Fruit fly (Drosophila melanogaster) whole organism, embryonic: ENCODE measurements around the gene Ssk.
A peak's percentile ranks its signal among the peaks of the same experiment; 100 is the strongest.

Experiments used
- ATbp ChIP-seq: fragments of 200-800 bp; sonication (Bioruptor generic); optimal IDR thresholded peaks from 2 replicates; lab custom pipeline; 2017; ENCODE audit warnings: missing biosample characterization, mild to moderate bottlenecking, missing genetic modification characterization, missing genetic modification reagents
- Ada2b ChIP-seq: fragments of 200-800 bp; sonication (Bioruptor generic); IDR thresholded peaks from 2 replicates; pipeline ENCODE4 v1.3.6; 2022; ENCODE audit warnings: missing biosample characterization, missing genetic modification characterization
- Atf3 ChIP-seq: fragments of 200-800 bp; sonication (Bioruptor generic); optimal IDR thresholded peaks from 3 replicates; lab custom pipeline; 2016; ENCODE audit warnings: missing biosample characterization, missing genetic modification characterization
- Bgb ChIP-seq: fragments of 200-800 bp; sonication (Bioruptor generic); IDR thresholded peaks from 2 replicates; pipeline ENCODE4 v1.3.6; 2022; ENCODE audit warnings: missing biosample characterization, missing genetic modification characterization; ENCODE audit not compliant: partially characterized antibody
- BtbVII ChIP-seq: fragments of 200-800 bp; sonication (Bioruptor generic); optimal IDR thresholded peaks from 3 replicates; lab custom pipeline; 2017; ENCODE audit warnings: missing biosample characterization, mild to moderate bottlenecking, missing genetic modification characterization
- CG11398 ChIP-seq: fragments of 200-800 bp; sonication (Bioruptor generic); optimal IDR thresholded peaks from 2 replicates; lab custom pipeline; 2016; ENCODE audit warnings: missing biosample characterization, missing genetic modification characterization
- CG11504 ChIP-seq: fragments of 200-800 bp; sonication (Bioruptor generic); optimal IDR thresholded peaks from 3 replicates; lab custom pipeline; 2019; ENCODE audit warnings: missing biosample characterization, mild to moderate bottlenecking, missing genetic modification characterization, moderate library complexity
- CG12744 ChIP-seq: fragments of 200-800 bp; sonication (Bioruptor generic); optimal IDR thresholded peaks from 2 replicates; lab custom pipeline; 2016; ENCODE audit warnings: missing biosample characterization, missing genetic modification characterization
- CG15514 ChIP-seq: fragments of 200-800 bp; sonication (Bioruptor generic); optimal IDR thresholded peaks from 3 replicates; lab custom pipeline; 2017; ENCODE audit warnings: missing biosample characterization, missing genetic modification characterization, mild to moderate bottlenecking, moderate library complexity, missing genetic modification reagents
- CG16863 ChIP-seq: fragments of 200-800 bp; sonication (Bioruptor generic); optimal IDR thresholded peaks from 3 replicates; lab custom pipeline; 2016; ENCODE audit warnings: missing biosample characterization, missing genetic modification characterization
- CG17328 ChIP-seq: fragments of 200-800 bp; sonication (Bioruptor generic); IDR thresholded peaks from 2 replicates; pipeline ENCODE4 v1.3.6; 2022; ENCODE audit warnings: missing biosample characterization, missing genetic modification characterization
- CG17568 ChIP-seq: fragments of 200-800 bp; sonication (Bioruptor generic); optimal IDR thresholded peaks from 2 replicates; lab custom pipeline; 2018; ENCODE audit warnings: missing biosample characterization, mild to moderate bottlenecking, missing genetic modification characterization, moderate library complexity
- CG2202 ChIP-seq: fragments of 200-800 bp; sonication (Bioruptor generic); optimal IDR thresholded peaks from 2 replicates; lab custom pipeline; 2018; ENCODE audit warnings: missing biosample characterization, mild to moderate bottlenecking, missing genetic modification characterization
- CG4360 ChIP-seq: fragments of 200-800 bp; sonication (Bioruptor generic); IDR thresholded peaks from 2 replicates; pipeline ENCODE4 v1.3.6; 2022; ENCODE audit warnings: missing biosample characterization, missing genetic modification characterization
- CG4820 ChIP-seq: fragments of 200-800 bp; sonication (Bioruptor generic); optimal IDR thresholded peaks from 3 replicates; lab custom pipeline; 2016; ENCODE audit warnings: missing biosample characterization, missing genetic modification characterization
- CG7556 ChIP-seq: fragments of 200-800 bp; sonication (Bioruptor generic); optimal IDR thresholded peaks from 2 replicates; lab custom pipeline; 2017; ENCODE audit warnings: missing biosample characterization, mild to moderate bottlenecking, missing genetic modification characterization
- CG7745 ChIP-seq: fragments of 200-800 bp; sonication (Bioruptor generic); optimal IDR thresholded peaks from 2 replicates; lab custom pipeline; 2018; ENCODE audit warnings: missing biosample characterization, mild to moderate bottlenecking, missing genetic modification characterization, moderate library complexity
- CG7987 ChIP-seq: fragments of 200-800 bp; sonication (Bioruptor generic); optimal IDR thresholded peaks from 2 replicates; lab custom pipeline; 2018; ENCODE audit warnings: missing biosample characterization, mild to moderate bottlenecking, missing genetic modification characterization, moderate library complexity
- CG8290 ChIP-seq, 3 experiments: fragments of 200-800 bp; sonication (Bioruptor generic); optimal IDR thresholded peaks; 2 replicates each; lab custom pipeline; 2016 to 2019; ENCODE audit warnings: missing biosample characterization in 3 of 3, missing genetic modification characterization in 3 of 3, mild to moderate bottlenecking in 2 of 3, moderate library complexity in 1 of 3
- CG9797 ChIP-seq: fragments of 200-800 bp; sonication (Bioruptor generic); optimal IDR thresholded peaks from 3 replicates; lab custom pipeline; 2018; ENCODE audit warnings: missing biosample characterization, mild to moderate bottlenecking, missing genetic modification characterization
- D19B ChIP-seq: fragments of 200-800 bp; sonication (Bioruptor generic); optimal IDR thresholded peaks from 2 replicates; lab custom pipeline; 2017; ENCODE audit warnings: missing biosample characterization, mild to moderate bottlenecking, missing genetic modification characterization
- E2f2 ChIP-seq: fragments of 200-800 bp; sonication (Bioruptor generic); IDR thresholded peaks from 2 replicates; pipeline ENCODE4 v1.3.6; 2022; ENCODE audit warnings: missing biosample characterization, missing genetic modification characterization
- Hr78 ChIP-seq, 2 experiments: fragments of 200-800 bp in 1 of 2; fragments of >200 bp in 1 of 2; sonication (Bioruptor generic) in 1 of 2; optimal IDR thresholded peaks; 2 replicates each; lab custom pipeline; 2017 to 2019; ENCODE audit warnings: missing biosample characterization in 2 of 2, missing genetic modification characterization in 2 of 2, mild to moderate bottlenecking in 1 of 2, moderate library complexity in 1 of 2
- Kr ChIP-seq: fragments of 200-800 bp; sonication (Bioruptor generic); optimal IDR thresholded peaks from 2 replicates; lab custom pipeline; 2017; ENCODE audit warnings: missing biosample characterization, mild to moderate bottlenecking, missing genetic modification characterization
- Meics ChIP-seq: fragments of 200-800 bp; sonication (Bioruptor generic); optimal IDR thresholded peaks from 2 replicates; lab custom pipeline; 2017; ENCODE audit warnings: missing biosample characterization, mild to moderate bottlenecking, missing genetic modification characterization
- Pdp1 ChIP-seq, 2 experiments: fragments of 200-800 bp; sonication (Bioruptor generic); optimal IDR thresholded peaks; 3 replicates each; lab custom pipeline; 2016; ENCODE audit warnings: missing biosample characterization in 2 of 2, missing genetic modification characterization in 2 of 2, mild to moderate bottlenecking in 1 of 2, moderate library complexity in 1 of 2
- Rfx ChIP-seq: fragments of 200-800 bp; sonication (Bioruptor generic); IDR thresholded peaks from 2 replicates; pipeline ENCODE4 v1.3.6; 2022; ENCODE audit warnings: missing biosample characterization, missing genetic modification characterization
- Ssrp ChIP-seq: fragments of 200-800 bp; sonication (Bioruptor generic); optimal IDR thresholded peaks from 2 replicates; lab custom pipeline; 2018; ENCODE audit warnings: missing biosample characterization, mild to moderate bottlenecking, missing genetic modification characterization, moderate library complexity
- ase ChIP-seq: fragments of 200-800 bp; sonication (Bioruptor generic); IDR thresholded peaks from 3 replicates; pipeline ENCODE4 v1.3.6; 2022; ENCODE audit warnings: missing biosample characterization, missing genetic modification characterization
- caup ChIP-seq: fragments of 200-800 bp; sonication (Bioruptor generic); optimal IDR thresholded peaks from 3 replicates; lab custom pipeline; 2017; ENCODE audit warnings: missing biosample characterization, mild to moderate bottlenecking, missing genetic modification characterization, moderate library complexity; ENCODE audit not compliant: severe bottlenecking
- cg ChIP-seq: fragments of 200-800 bp; sonication (Bioruptor generic); optimal IDR thresholded peaks from 3 replicates; lab custom pipeline; 2019; ENCODE audit warnings: missing biosample characterization, mild to moderate bottlenecking, missing genetic modification characterization, moderate library complexity
- chinmo ChIP-seq: fragments of 200-800 bp; sonication (Bioruptor generic); IDR thresholded peaks from 4 replicates; pipeline ENCODE4 v1.3.6; 2022; ENCODE audit warnings: missing biosample characterization, missing genetic modification characterization; ENCODE audit not compliant: partially characterized antibody
- crp ChIP-seq, 2 experiments: fragments of 200-800 bp; sonication (Bioruptor generic); optimal IDR thresholded peaks; 2 replicates in 1 of 2; 3 replicates in 1 of 2; lab custom pipeline; 2017; ENCODE audit warnings: missing biosample characterization in 2 of 2, missing genetic modification characterization in 2 of 2, mild to moderate bottlenecking in 1 of 2, moderate library complexity in 1 of 2
- esg ChIP-seq: fragments of 200-800 bp; sonication (Bioruptor generic); conservative IDR thresholded peaks from 2 replicates; pipeline ENCODE4 v1.3.6; 2022; ENCODE audit warnings: missing biosample characterization, missing genetic modification characterization
- eve ChIP-seq, 2 experiments: fragments of >200 bp; optimal IDR thresholded peaks; 2 replicates each; lab custom pipeline; 2017; ENCODE audit warnings: missing biosample characterization in 2 of 2, missing genetic modification characterization in 2 of 2
- eyg ChIP-seq: fragments of 200-800 bp; sonication (Bioruptor generic); optimal IDR thresholded peaks from 3 replicates; lab custom pipeline; 2016; ENCODE audit warnings: missing biosample characterization, missing genetic modification characterization
- gce ChIP-seq: fragments of 200-800 bp; sonication (Bioruptor generic); IDR thresholded peaks from 3 replicates; pipeline ENCODE4 v1.3.6; 2022; ENCODE audit warnings: missing biosample characterization, missing genetic modification characterization
- gcm ChIP-seq: fragments of 200-800 bp; sonication (Bioruptor generic); optimal IDR thresholded peaks from 2 replicates; lab custom pipeline; 2019; ENCODE audit warnings: missing biosample characterization, mild to moderate bottlenecking, missing genetic modification characterization, moderate library complexity
- jigr1 ChIP-seq: fragments of 200-800 bp; sonication (Bioruptor generic); IDR thresholded peaks from 3 replicates; pipeline ENCODE4 v1.3.6; 2022; ENCODE audit warnings: missing biosample characterization, missing genetic modification characterization
- mam ChIP-seq: fragments of 200-800 bp; sonication (Bioruptor generic); optimal IDR thresholded peaks from 3 replicates; lab custom pipeline; 2016; ENCODE audit warnings: missing biosample characterization, missing genetic modification characterization
- peb ChIP-seq: fragments of 200-800 bp; sonication (Bioruptor generic); IDR thresholded peaks from 2 replicates; pipeline ENCODE4 v1.3.6; 2022; ENCODE audit warnings: missing biosample characterization, missing genetic modification characterization
- pfk ChIP-seq: fragments of 200-800 bp; sonication (Bioruptor generic); optimal IDR thresholded peaks from 2 replicates; lab custom pipeline; 2018; ENCODE audit warnings: missing biosample characterization, mild to moderate bottlenecking, missing genetic modification characterization, moderate library complexity
- rib ChIP-seq: fragments of 200-800 bp; sonication (Bioruptor generic); IDR thresholded peaks from 2 replicates; pipeline ENCODE4 v1.3.6; 2022; ENCODE audit warnings: missing biosample characterization, missing genetic modification characterization
- row ChIP-seq: fragments of 200-800 bp; sonication (Bioruptor generic); IDR thresholded peaks from 3 replicates; pipeline ENCODE4 v1.3.6; 2022; ENCODE audit warnings: missing biosample characterization, missing genetic modification characterization
- sens ChIP-seq: fragments of 200-800 bp; sonication (Bioruptor generic); peaks from one replicate; lab custom pipeline; 2016; ENCODE audit warnings: missing biosample characterization, missing genetic modification characterization
- seq ChIP-seq: fragments of 200-800 bp; sonication (Bioruptor generic); IDR thresholded peaks from 2 replicates; pipeline ENCODE4 v1.3.6; 2022; ENCODE audit warnings: missing biosample characterization, missing genetic modification characterization
- vnd ChIP-seq: fragments of 200-800 bp; sonication (Bioruptor generic); IDR thresholded peaks from 3 replicates; pipeline ENCODE4 v1.3.6; 2022; ENCODE audit warnings: missing biosample characterization, missing genetic modification characterization; ENCODE audit not compliant: partially characterized antibody
- zf30C ChIP-seq: fragments of 200-800 bp; sonication (Bioruptor generic); optimal IDR thresholded peaks from 3 replicates; lab custom pipeline; 2018; ENCODE audit warnings: missing biosample characterization, mild to moderate bottlenecking, missing genetic modification characterization

Gene Ssk

dm6 chr3L:20197698-20198097 is 9.4 kb downstream of the Ssk start:
- TF ChIP-seq CG4820 (GFP tag; lab: Kevin White, UChicago) (no peak), Rfx (GFP tag; lab: Robert Waterston, UW) (no peak), CG2202 (tag; lab: Kevin White, UChicago) (no peak), Ssrp (tag; lab: Kevin White, UChicago) (no peak), chinmo (0 out of 4 replicates have a peak, but pooled peaks have one; percentile 13), CG4360 (GFP tag; lab: Robert Waterston, UW) (no peak), ATbp (no peak), CG7556 (GFP tag; lab: Kevin White, UChicago) (no peak), cg (GFP tag; lab: Kevin White, UChicago) (peak; percentile 2), Pdp1 (GFP tag; optimal IDR thresholded peaks at IDR 0.05; lab: Kevin White, UChicago) (peak in 1 of 2 experiments; percentile 96), eve (GFP tag; optimal IDR thresholded peaks at IDR 0.05; lab: Kevin White, UChicago) (peak in 1 of 2 experiments; percentile 37), gce (GFP tag; lab: Robert Waterston, UW) (no peak), gcm (GFP tag; lab: Kevin White, UChicago) (no peak), CG16863 (GFP tag; lab: Kevin White, UChicago) (no peak), rib (GFP tag; lab: Robert Waterston, UW) (no peak), Hr78 (GFP tag; optimal IDR thresholded peaks at IDR 0.05; lab: Kevin White, UChicago) (no peak), sens (GFP tag; lab: Kevin White, UChicago) (peak; percentile 56)

dm6 chr3L:20198138-20198559 is 9.8 kb downstream of the Ssk start, which contains the start of gene CG42674:
TSS of gene CG42674 (minus strand) at chr3L:20198317.
- TF ChIP-seq CG11504 (tag; lab: Kevin White, UChicago) (peak; percentile 60), Meics (GFP tag; lab: Kevin White, UChicago) (peak; percentile 12), gce (GFP tag; lab: Robert Waterston, UW) (no peak), E2f2 (GFP tag; lab: Robert Waterston, UW) (peak; percentile 15; the same call in 1 of the 2 replicates), CG7745 (no peak), caup (GFP tag; lab: Kevin White, UChicago) (peak; percentile 3), CG9797 (no peak), Atf3 (no peak), seq (GFP tag; lab: Robert Waterston, UW) (0 out of 2 replicates have a peak, but pooled peaks have one; percentile 11), BtbVII (GFP tag; lab: Kevin White, UChicago) (peak; percentile 56), esg (no peak), pfk (GFP tag; lab: Kevin White, UChicago) (no peak), CG11398 (GFP tag; lab: Kevin White, UChicago) (no peak), zf30C (GFP tag; lab: Kevin White, UChicago) (no peak), Pdp1 (GFP tag; optimal IDR thresholded peaks at IDR 0.05; lab: Kevin White, UChicago) (no peak), Ada2b (GFP tag; lab: Robert Waterston, UW) (no peak), ase (0 out of 3 replicates have a peak, but pooled peaks have one; percentile 8), CG17568 (GFP tag; lab: Kevin White, UChicago) (peak; percentile 27), CG12744 (GFP tag; lab: Kevin White, UChicago) (no peak), CG8290 (GFP tag; optimal IDR thresholded peaks at IDR 0.05; lab: Kevin White, UChicago) (no peak), CG8290 (tag; optimal IDR thresholded peaks at IDR 0.05; lab: Kevin White, UChicago) (no peak), Bgb (peak; percentile 17; the same call in 1 of the 2 replicates), mam (GFP tag; lab: Kevin White, UChicago) (no peak), CG7987 (GFP tag; lab: Kevin White, UChicago) (peak; percentile 3), Kr (GFP tag; lab: Kevin White, UChicago) (no peak), vnd (GFP tag; lab: Robert Waterston, UW) (no peak), D19B (GFP tag; lab: Kevin White, UChicago) (peak; percentile 39), row (GFP tag; lab: Robert Waterston, UW) (peak; percentile 9; the same call in 1 of the 3 replicates), crp (GFP tag; optimal IDR thresholded peaks at IDR 0.05; lab: Kevin White, UChicago) (peak in 1 of 2 experiments; percentile 65), jigr1 (GFP tag; lab: Robert Waterston, UW) (no peak), eyg (no peak), CG17328 (GFP tag; lab: Robert Waterston, UW) (no peak), peb (GFP tag; lab: Robert Waterston, UW) (no peak), CG15514 (GFP tag; lab: Kevin White, UChicago) (peak; percentile 94)
